Fruit fly (Drosophila melanogaster): Measurements from ENCODE around the gene Vps15.
A peak's percentile ranks its signal among the peaks of the same experiment; 100 is the strongest.

Vps15 gene

dm6 chr3R:9258252-9259225 lies 12.9 kb upstream of the Vps15 start, which contains the start of the genes Ibf2 and Ibf1 (continued):
- no peak for TF ChIP-seq Hr78 (GFP tag; optimal IDR thresholded peaks at IDR 0.05)
- TF ChIP-seq croc (GFP tag; conservative IDR thresholded peaks at IDR 0.05), result no peak
- no peak for TF ChIP-seq CG10462 (GFP tag; optimal IDR thresholded peaks at IDR 0.05)
- TF ChIP-seq nerfin-1 (tag; optimal IDR thresholded peaks at IDR 0.05), result peak; percentile 92
- TF ChIP-seq tio (GFP tag; optimal IDR thresholded peaks at IDR 0.05), result no peak
- no peak for TF ChIP-seq CG18619 (GFP tag; optimal IDR thresholded peaks at IDR 0.05)
- TF ChIP-seq NFAT (GFP tag; IDR thresholded peaks at IDR 0.05), result no peak
- TF ChIP-seq Mrtf (GFP tag; IDR thresholded peaks at IDR 0.05), result no peak
- TF ChIP-seq slou (GFP tag; optimal IDR thresholded peaks at IDR 0.05), result no peak
- TF ChIP-seq pb (GFP tag; optimal IDR thresholded peaks at IDR 0.05), result no peak
- TF ChIP-seq ssp (GFP tag; IDR thresholded peaks at IDR 0.05), result no peak
- TF ChIP-seq Max (GFP tag; optimal IDR thresholded peaks at IDR 0.05), result no peak
- TF ChIP-seq kay (GFP tag; optimal IDR thresholded peaks at IDR 0.05), result no peak
- TF ChIP-seq CG6683 (GFP tag; optimal IDR thresholded peaks at IDR 0.05), result no peak
- no peak for TF ChIP-seq wor (GFP tag; IDR thresholded peaks at IDR 0.05)
- no peak for TF ChIP-seq CG9609 (GFP tag; optimal IDR thresholded peaks at IDR 0.05)
- TF ChIP-seq wdn (GFP tag; IDR thresholded peaks at IDR 0.05), result no peak
- TF ChIP-seq CG8924 (tag; optimal IDR thresholded peaks at IDR 0.05), result no peak
- TF ChIP-seq CG1603 (tag; optimal IDR thresholded peaks at IDR 0.05), result peak; percentile 8
- TF ChIP-seq CG7357 (GFP tag; IDR thresholded peaks at IDR 0.05), result no peak
- TF ChIP-seq Mes4 (GFP tag; optimal IDR thresholded peaks at IDR 0.05), result no peak
- peak; percentile 90 for TF ChIP-seq CG8290 (GFP tag; optimal IDR thresholded peaks at IDR 0.05)
- TF ChIP-seq CG8290 (tag; optimal IDR thresholded peaks at IDR 0.05), result peak; percentile 66 to 86
- peak; percentile 76 for TF ChIP-seq inv (GFP tag; IDR thresholded peaks at IDR 0.05; ENCODE audit: partially characterized antibody)
- TF ChIP-seq run (tag; optimal IDR thresholded peaks at IDR 0.05), result no peak
- no peak for TF ChIP-seq Usf (GFP tag; optimal IDR thresholded peaks at IDR 0.05)
- no peak for TF ChIP-seq Xbp1 (GFP tag; optimal IDR thresholded peaks at IDR 0.05)
- TF ChIP-seq esg (GFP tag; conservative IDR thresholded peaks at IDR 0.05), result no peak
- no peak for TF ChIP-seq CG3847 (GFP tag; IDR thresholded peaks at IDR 0.05)
- TF ChIP-seq shn (GFP tag; optimal IDR thresholded peaks at IDR 0.05), result no peak
- TF ChIP-seq CG17328 (GFP tag; IDR thresholded peaks at IDR 0.05), result no peak
- peak; percentile 81 for TF ChIP-seq sna (GFP tag; IDR thresholded peaks at IDR 0.05; ENCODE audit: partially characterized antibody)
- TF ChIP-seq CG7786 (GFP tag; optimal IDR thresholded peaks at IDR 0.05), result no peak
- TF ChIP-seq hkb (optimal IDR thresholded peaks at IDR 0.05), result peak; percentile 25
- no peak for TF ChIP-seq hkb (GFP tag; IDR thresholded peaks at IDR 0.05)
- no peak for TF ChIP-seq ERR (GFP tag; optimal IDR thresholded peaks at IDR 0.05)
- TF ChIP-seq CG10321 (GFP tag; IDR thresholded peaks at IDR 0.05), result no peak
- no peak for TF ChIP-seq Hr39 (optimal IDR thresholded peaks at IDR 0.05)
- TF ChIP-seq CG4282 (GFP tag; optimal IDR thresholded peaks at IDR 0.05), result no peak
- no peak for TF ChIP-seq Bteb2 (GFP tag; optimal IDR thresholded peaks at IDR 0.05)
- TF ChIP-seq knrl (GFP tag; IDR thresholded peaks at IDR 0.05; ENCODE audit: partially characterized antibody), result peak; percentile 80
- no peak for TF ChIP-seq fd64A (GFP tag; optimal IDR thresholded peaks at IDR 0.05)
- no peak for TF ChIP-seq CG11093 (GFP tag; IDR thresholded peaks at IDR 0.05)
- peak; percentile 85 for TF ChIP-seq Scr (GFP tag; IDR thresholded peaks at IDR 0.05; ENCODE audit: partially characterized antibody)
- TF ChIP-seq scrt (GFP tag; optimal IDR thresholded peaks at IDR 0.05), result no peak
- TF ChIP-seq HLH3B (GFP tag; IDR thresholded peaks at IDR 0.05), result no peak
- TF ChIP-seq CG10654 (GFP tag; optimal IDR thresholded peaks at IDR 0.05), result no peak
- no peak for TF ChIP-seq disco-r (GFP tag; optimal IDR thresholded peaks at IDR 0.05)
- TF ChIP-seq BEAF-32 (GFP tag; optimal IDR thresholded peaks at IDR 0.05), result peak; percentile 81
- TF ChIP-seq ATbp (GFP tag; optimal IDR thresholded peaks at IDR 0.05), result no peak
- no peak for TF ChIP-seq CG10959 (GFP tag; IDR thresholded peaks at IDR 0.05)

Data from whole organism, embryonic.